Fruit fly (Drosophila melanogaster): ENCODE data around the gene mamo.
A peak's percentile ranks its signal among the peaks of the same experiment; 100 is the strongest.

Gene mamo

DNA sequence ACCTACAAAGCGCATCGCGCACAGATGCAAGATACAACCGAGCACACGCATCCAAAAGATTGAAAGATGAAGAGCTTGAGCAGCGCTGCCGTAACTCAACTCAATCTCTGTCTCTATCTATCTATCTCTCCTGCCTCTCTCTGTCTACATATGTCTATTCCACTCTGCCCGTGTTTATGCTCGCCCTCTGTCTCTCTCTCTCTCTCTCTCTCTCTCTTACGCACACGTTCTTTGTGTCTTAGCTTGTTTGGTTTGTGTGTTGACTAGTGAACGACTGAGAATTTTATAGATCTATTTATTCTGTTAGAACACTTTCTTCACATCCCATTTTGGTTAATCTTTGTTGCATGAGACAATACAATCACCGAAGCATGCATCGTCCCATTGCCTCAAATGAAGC, 184.8 kb downstream of the mamo start (continued):
- no peak for TF ChIP-seq fd3F (GFP tag; optimal IDR thresholded peaks at IDR 0.05)
- TF ChIP-seq stwl (tag; optimal IDR thresholded peaks at IDR 0.05): peak; percentile 59
- TF ChIP-seq pan (optimal IDR thresholded peaks at IDR 0.05): no peak
- no peak for TF ChIP-seq pan (GFP tag; optimal IDR thresholded peaks at IDR 0.05 in 1 of 2, IDR thresholded peaks at IDR 0.05 in 1 of 2)
- no peak for TF ChIP-seq nau (GFP tag; optimal IDR thresholded peaks at IDR 0.05)
- no peak for TF ChIP-seq CG18619 (GFP tag; optimal IDR thresholded peaks at IDR 0.05)
- no peak for TF ChIP-seq Fer2 (tag; optimal IDR thresholded peaks at IDR 0.05)
- no peak for TF ChIP-seq Asciz (GFP tag; optimal IDR thresholded peaks at IDR 0.05)
- no peak for TF ChIP-seq CG12219 (GFP tag; optimal IDR thresholded peaks at IDR 0.05)
- no peak for TF ChIP-seq Hr3 (GFP tag; optimal IDR thresholded peaks at IDR 0.05)
- no peak for TF ChIP-seq BEAF-32 (GFP tag; optimal IDR thresholded peaks at IDR 0.05)
- 0 out of 3 replicates have a peak, but pooled peaks have one; percentile 19 for TF ChIP-seq ci (GFP tag; IDR thresholded peaks at IDR 0.05)
- TF ChIP-seq Ravus (GFP tag; IDR thresholded peaks at IDR 0.05): no peak
- TF ChIP-seq knrl (GFP tag; IDR thresholded peaks at IDR 0.05; ENCODE audit: partially characterized antibody): no peak
- no peak for TF ChIP-seq CG31365 (tag; optimal IDR thresholded peaks at IDR 0.05)
- no peak for TF ChIP-seq Ets97D (GFP tag; optimal IDR thresholded peaks at IDR 0.05)
- TF ChIP-seq Ada2b (GFP tag; IDR thresholded peaks at IDR 0.05): no peak
- no peak for TF ChIP-seq CG2129 (GFP tag; IDR thresholded peaks at IDR 0.05; ENCODE audit: partially characterized antibody)
- peak; percentile 32 for TF ChIP-seq CG14710 (tag; optimal IDR thresholded peaks at IDR 0.05)
- peak; percentile 16 for TF ChIP-seq dmrt11E (tag; optimal IDR thresholded peaks at IDR 0.05)
- no peak for TF ChIP-seq CG4404 (GFP tag; IDR thresholded peaks at IDR 0.05)
- no peak for TF ChIP-seq CG16779 (GFP tag; IDR thresholded peaks at IDR 0.05)
- TF ChIP-seq Mad (GFP tag; optimal IDR thresholded peaks at IDR 0.05): no peak
- no peak for TF ChIP-seq CG14860 (GFP tag; IDR thresholded peaks at IDR 0.05; ENCODE audit: partially characterized antibody)
- TF ChIP-seq ftz-f1 (GFP tag; optimal IDR thresholded peaks at IDR 0.05): no peak
- no peak for TF ChIP-seq CG34224 (GFP tag; IDR thresholded peaks at IDR 0.05; ENCODE audit: partially characterized antibody)
- TF ChIP-seq CG4360 (GFP tag; IDR thresholded peaks at IDR 0.05): no peak
- TF ChIP-seq eve (GFP tag; optimal IDR thresholded peaks at IDR 0.05): no peak
- TF ChIP-seq Lhr (GFP tag; optimal IDR thresholded peaks at IDR 0.05): no peak
- TF ChIP-seq CG1647 (GFP tag; optimal IDR thresholded peaks at IDR 0.05): no peak
- TF ChIP-seq Hr78 (GFP tag; optimal IDR thresholded peaks at IDR 0.05): no peak
- no peak for TF ChIP-seq dan (GFP tag; IDR thresholded peaks at IDR 0.05)

DNA sequence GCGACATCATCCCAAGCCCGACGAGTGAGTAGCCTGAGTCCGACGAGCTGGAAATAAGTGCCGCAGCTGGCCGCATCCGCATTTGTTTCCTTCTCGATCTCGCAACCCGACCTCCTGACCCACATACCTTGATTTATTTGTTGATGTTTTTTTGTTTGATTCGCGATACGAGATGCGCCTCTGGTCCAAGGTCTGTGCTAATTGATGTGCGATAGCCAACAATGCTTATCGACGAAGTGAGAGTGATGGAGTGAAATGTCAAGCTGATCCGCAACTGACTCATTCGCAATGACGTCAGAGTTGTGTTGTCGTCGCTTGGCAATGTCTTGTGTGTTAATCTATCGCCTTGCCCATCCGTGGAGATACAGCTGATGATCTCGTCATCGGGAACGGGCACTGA, 185.9 kb downstream of the mamo start:
- TF ChIP-seq CG10147 (GFP tag; optimal IDR thresholded peaks at IDR 0.05): no peak
- TF ChIP-seq pho (GFP tag; optimal IDR thresholded peaks at IDR 0.05): no peak
- no peak for TF ChIP-seq bab2 (GFP tag; optimal IDR thresholded peaks at IDR 0.05)
- TF ChIP-seq CG17359 (tag; optimal IDR thresholded peaks at IDR 0.05): no peak
- TF ChIP-seq CG15479 (GFP tag; optimal IDR thresholded peaks at IDR 0.05): peak; percentile 57
- no peak for TF ChIP-seq Med (GFP tag)
- TF ChIP-seq CG8281 (tag; optimal IDR thresholded peaks at IDR 0.05): no peak
- peak; percentile 14 for TF ChIP-seq CG34376 (GFP tag; optimal IDR thresholded peaks at IDR 0.05)
- TF ChIP-seq CG12299 (tag; optimal IDR thresholded peaks at IDR 0.05): no peak

Data from whole organism, embryonic.